Worm (Caenorhabditis elegans): ENCODE measurements around the gene C06B3.7.

Gene C06B3.7

ce11 chrV:13936850-13937249, 27.4 kb downstream of the C06B3.7 start, which contains the start of gene srw-145:
srw-145 (plus strand) TSS chrV:13937150.
- no peak for TF ChIP-seq F13C5.2 (tag; optimal IDR thresholded peaks at IDR 0.05)
- no peak for TF ChIP-seq ceh-13 (GFP tag; optimal IDR thresholded peaks at IDR 0.05)
- TF ChIP-seq hmg-4 (GFP tag; optimal IDR thresholded peaks at IDR 0.05): no peak
- no peak for TF ChIP-seq pes-1 (GFP tag; IDR thresholded peaks at IDR 0.05)
- TF ChIP-seq tbx-37 (GFP tag; conservative IDR thresholded peaks at IDR 0.05): no peak
- TF ChIP-seq ceh-36 (tag; optimal IDR thresholded peaks at IDR 0.05): no peak
- no peak for TF ChIP-seq hnd-1 (tag; optimal IDR thresholded peaks at IDR 0.05)
- no peak for TF ChIP-seq tra-4 (tag; optimal IDR thresholded peaks at IDR 0.05)
- no peak for TF ChIP-seq flt-1 (GFP tag; IDR thresholded peaks at IDR 0.05)
- no peak for TF ChIP-seq aly-1 (tag; optimal IDR thresholded peaks at IDR 0.05)

ce11 chrV:13942082-13942481, 32.6 kb downstream of the C06B3.7 start, which contains the start of gene dpr-1:
dpr-1 (minus strand) TSS chrV:13942182.
- TF ChIP-seq tra-4 (tag; optimal IDR thresholded peaks at IDR 0.05) (no peak), scrt-1 (GFP tag; IDR thresholded peaks at IDR 0.05) (no peak), pes-1 (GFP tag; IDR thresholded peaks at IDR 0.05) (no peak), hnd-1 (tag; optimal IDR thresholded peaks at IDR 0.05) (no peak), flt-1 (GFP tag; IDR thresholded peaks at IDR 0.05) (no peak), ama-1 (optimal IDR thresholded peaks at IDR 0.05) (no peak), B0310.2 (tag; optimal IDR thresholded peaks at IDR 0.05) (no peak), ceh-36 (tag; optimal IDR thresholded peaks at IDR 0.05) (no peak), tbx-11 (GFP tag; IDR thresholded peaks at IDR 0.05) (no peak), aly-1 (tag; optimal IDR thresholded peaks at IDR 0.05) (no peak), sea-1 (GFP tag; conservative IDR thresholded peaks at IDR 0.05) (no peak), ets-7 (tag; optimal IDR thresholded peaks at IDR 0.05) (no peak), tbx-37 (GFP tag; conservative IDR thresholded peaks at IDR 0.05) (no peak), hmbx-1 (tag; optimal IDR thresholded peaks at IDR 0.05) (no peak), hmg-4 (GFP tag; optimal IDR thresholded peaks at IDR 0.05) (no peak), ceh-13 (GFP tag; optimal IDR thresholded peaks at IDR 0.05) (no peak), F13C5.2 (tag; optimal IDR thresholded peaks at IDR 0.05) (no peak)

- no peak for TF ChIP-seq ets-7 (tag; optimal IDR thresholded peaks at IDR 0.05)
- TF ChIP-seq aly-1 (tag; optimal IDR thresholded peaks at IDR 0.05): no peak
- no peak for TF ChIP-seq F13C5.2 (tag; optimal IDR thresholded peaks at IDR 0.05)
- TF ChIP-seq tbx-37 (GFP tag; conservative IDR thresholded peaks at IDR 0.05): no peak
- no peak for TF ChIP-seq ceh-36 (tag; optimal IDR thresholded peaks at IDR 0.05)
- no peak for TF ChIP-seq pes-1 (GFP tag; IDR thresholded peaks at IDR 0.05)
- TF ChIP-seq flt-1 (GFP tag; IDR thresholded peaks at IDR 0.05): no peak
- TF ChIP-seq tbx-11 (GFP tag; IDR thresholded peaks at IDR 0.05): no peak
- no peak for TF ChIP-seq scrt-1 (GFP tag; IDR thresholded peaks at IDR 0.05)
- no peak for TF ChIP-seq tra-4 (tag; optimal IDR thresholded peaks at IDR 0.05)
- no peak for TF ChIP-seq ceh-13 (GFP tag; optimal IDR thresholded peaks at IDR 0.05)
- TF ChIP-seq hnd-1 (tag; optimal IDR thresholded peaks at IDR 0.05): no peak
- TF ChIP-seq ama-1 (optimal IDR thresholded peaks at IDR 0.05): no peak
- TF ChIP-seq sea-1 (GFP tag; conservative IDR thresholded peaks at IDR 0.05): no peak
- TF ChIP-seq hmg-4 (GFP tag; optimal IDR thresholded peaks at IDR 0.05): no peak
- no peak for TF ChIP-seq hmbx-1 (tag; optimal IDR thresholded peaks at IDR 0.05)
Observed at ce11 chrV:13946385-13947019, 37.0 kb downstream of the C06B3.7 start, which contains the start of the genes srx-10 and clec-226. srx-10 (minus strand) TSS chrV:13946485. clec-226 (plus strand) TSS chrV:13946969.

- no peak for TF ChIP-seq B0310.2 (tag; optimal IDR thresholded peaks at IDR 0.05)
Observed at ce11 chrV:13949010-13949409, 39.5 kb downstream of the C06B3.7 start, which contains the start of gene R10D12.6. R10D12.6 (plus strand) TSS chrV:13949310.

ce11 chrV:13949752-13950151, 40.3 kb downstream of the C06B3.7 start, which contains the start of gene R10D12.7:
R10D12.7 (plus strand) TSS chrV:13950052.
- TF ChIP-seq hmbx-1 (tag; optimal IDR thresholded peaks at IDR 0.05): no peak
- TF ChIP-seq ceh-13 (GFP tag; optimal IDR thresholded peaks at IDR 0.05): no peak
- TF ChIP-seq aly-1 (tag; optimal IDR thresholded peaks at IDR 0.05): no peak
- no peak for TF ChIP-seq tbx-11 (GFP tag; IDR thresholded peaks at IDR 0.05)
- no peak for TF ChIP-seq flt-1 (GFP tag; IDR thresholded peaks at IDR 0.05)
- no peak for TF ChIP-seq tbx-37 (GFP tag; conservative IDR thresholded peaks at IDR 0.05)
- TF ChIP-seq pes-1 (GFP tag; IDR thresholded peaks at IDR 0.05): no peak
- TF ChIP-seq ama-1 (optimal IDR thresholded peaks at IDR 0.05): no peak
- TF ChIP-seq hmg-4 (GFP tag; optimal IDR thresholded peaks at IDR 0.05): no peak
- no peak for TF ChIP-seq hnd-1 (tag; optimal IDR thresholded peaks at IDR 0.05)
- no peak for TF ChIP-seq F13C5.2 (tag; optimal IDR thresholded peaks at IDR 0.05)

ce11 chrV:13953191-13953590, 43.7 kb downstream of the C06B3.7 start, which contains the start of gene R10D12.8:
R10D12.8 (minus strand) TSS chrV:13953291.
- no peak for TF ChIP-seq ets-7 (tag; optimal IDR thresholded peaks at IDR 0.05)
- TF ChIP-seq scrt-1 (GFP tag; IDR thresholded peaks at IDR 0.05): no peak
- TF ChIP-seq ama-1 (optimal IDR thresholded peaks at IDR 0.05): no peak
- no peak for TF ChIP-seq aly-1 (tag; optimal IDR thresholded peaks at IDR 0.05)
- TF ChIP-seq B0310.2 (tag; optimal IDR thresholded peaks at IDR 0.05): no peak
- TF ChIP-seq hmbx-1 (tag; optimal IDR thresholded peaks at IDR 0.05): no peak
- no peak for TF ChIP-seq hnd-1 (tag; optimal IDR thresholded peaks at IDR 0.05)

ce11 chrV:13954056-13954455, 44.6 kb downstream of the C06B3.7 start, which contains the start of gene swt-6:
swt-6 (plus strand) TSS chrV:13954356.
- TF ChIP-seq B0310.2 (tag; optimal IDR thresholded peaks at IDR 0.05): no peak
- TF ChIP-seq flt-1 (GFP tag; IDR thresholded peaks at IDR 0.05): no peak
- TF ChIP-seq tbx-11 (GFP tag; IDR thresholded peaks at IDR 0.05): no peak

All from whole organism, early embryonic.